Worm (Caenorhabditis elegans) whole organism, early embryonic: ENCODE measurements around the gene C44C1.1.

ENCODE experiments used
- B0310.2 ChIP-seq: sonication (generic microtip); optimal IDR thresholded peaks from 2 replicates; lab custom pipeline; 2016; ENCODE audit warnings: mild to moderate bottlenecking, missing genetic modification characterization, missing compliant biosample characterization
- aly-1 ChIP-seq: sonication (generic microtip); optimal IDR thresholded peaks from 2 replicates; lab custom pipeline; 2016; ENCODE audit warnings: missing genetic modification characterization, missing compliant biosample characterization
- ama-1 ChIP-seq: fragments of 150-350 bp; optimal IDR thresholded peaks from 2 replicates; lab custom pipeline; 2014
- ets-7 ChIP-seq: sonication (generic microtip); optimal IDR thresholded peaks from 2 replicates; lab custom pipeline; 2016; ENCODE audit warnings: missing genotype, missing genetic modification characterization, missing compliant biosample characterization
- flt-1 ChIP-seq: fragments of 200-800 bp; sonication (Bioruptor generic); IDR thresholded peaks from 2 replicates; pipeline ENCODE4 v1.3.6; 2022; ENCODE audit warnings: missing genetic modification characterization, missing compliant biosample characterization
- hnd-1 ChIP-seq: sonication (generic microtip); optimal IDR thresholded peaks from 2 replicates; lab custom pipeline; 2016; ENCODE audit warnings: missing genetic modification characterization, missing compliant biosample characterization
- pes-1 ChIP-seq: fragments of 200-800 bp; sonication (Bioruptor generic); IDR thresholded peaks from 2 replicates; pipeline ENCODE4 v1.3.6; 2022; ENCODE audit warnings: missing genetic modification reagents, missing genetic modification characterization, missing compliant biosample characterization
- scrt-1 ChIP-seq: fragments of 200-800 bp; sonication (Bioruptor generic); IDR thresholded peaks from 2 replicates; pipeline ENCODE4 v1.3.6; 2022; ENCODE audit warnings: missing genetic modification characterization, missing compliant biosample characterization
- sea-1 ChIP-seq: fragments of 200-800 bp; sonication (Bioruptor generic); conservative IDR thresholded peaks from 2 replicates; pipeline ENCODE4 v1.3.6; 2022; ENCODE audit warnings: missing genetic modification characterization, missing compliant biosample characterization
- tbx-11 ChIP-seq: fragments of 200-800 bp; sonication (Bioruptor generic); IDR thresholded peaks from 2 replicates; pipeline ENCODE4 v1.3.6; 2022; ENCODE audit warnings: missing genetic modification characterization, missing compliant biosample characterization
- tra-4 ChIP-seq: sonication (generic microtip); optimal IDR thresholded peaks from 2 replicates; lab custom pipeline; 2017; ENCODE audit warnings: missing genetic modification characterization, missing compliant biosample characterization

ce11 chrX:933504-933903 lies 47.1 kb upstream of the C44C1.1 start, which contains the start of gene F35H12.1:
- no peak for TF ChIP-seq aly-1
- no peak for TF ChIP-seq ama-1 (lab: Kevin White, UChicago)
- no peak for TF ChIP-seq flt-1 (GFP tag; lab: Robert Waterston, UW)
- no peak for TF ChIP-seq sea-1 (GFP tag; lab: Robert Waterston, UW)
- TF ChIP-seq tra-4 (tag; lab: Kevin White, UChicago) = no peak
- TF ChIP-seq pes-1 = no peak
- TF ChIP-seq ets-7 (tag; lab: Kevin White, UChicago) = no peak
- TF ChIP-seq tbx-11 (GFP tag; lab: Robert Waterston, UW) = no peak
- no peak for TF ChIP-seq hnd-1 (tag; lab: Kevin White, UChicago)
- TF ChIP-seq scrt-1 (GFP tag; lab: Robert Waterston, UW) = no peak
- TF ChIP-seq B0310.2 (tag; lab: Kevin White, UChicago) = no peak
